Worm (Caenorhabditis elegans) whole organism, dauer: Measurements from ENCODE around the gene Y57G11B.3.
"Not testable (repeated sequence)": the region's sequence is repeated elsewhere in the genome, so short reads cannot be mapped to it uniquely, and the experiment has no call there.

Experiments
- unc-62 ChIP-seq: sonication (generic microtip); optimal IDR thresholded peaks from 2 replicates; lab custom pipeline; 2017; ENCODE audit warnings: missing biosample characterization, missing genetic modification reagents, missing genetic modification characterization

Gene Y57G11B.3

DNA sequence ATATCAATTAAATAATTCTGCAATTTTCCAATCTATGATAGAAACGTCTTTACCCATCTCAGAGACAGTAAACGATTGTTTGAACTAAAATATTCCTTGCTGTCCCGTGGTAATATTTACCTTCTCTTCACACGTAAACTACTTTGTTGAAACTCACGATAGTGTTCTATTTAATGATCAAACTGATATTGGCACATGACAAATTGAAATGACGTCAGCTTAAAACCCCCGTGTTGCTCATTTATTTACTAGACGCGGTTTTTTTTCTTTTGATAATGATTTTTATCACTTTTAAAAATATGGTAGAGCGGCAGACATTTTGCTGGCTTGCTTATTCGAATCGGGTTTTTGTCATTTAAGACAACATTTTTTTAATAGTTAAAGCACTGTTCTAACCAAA is 12.5 kb downstream of the Y57G11B.3 start:
- TF ChIP-seq unc-62: no peak

DNA sequence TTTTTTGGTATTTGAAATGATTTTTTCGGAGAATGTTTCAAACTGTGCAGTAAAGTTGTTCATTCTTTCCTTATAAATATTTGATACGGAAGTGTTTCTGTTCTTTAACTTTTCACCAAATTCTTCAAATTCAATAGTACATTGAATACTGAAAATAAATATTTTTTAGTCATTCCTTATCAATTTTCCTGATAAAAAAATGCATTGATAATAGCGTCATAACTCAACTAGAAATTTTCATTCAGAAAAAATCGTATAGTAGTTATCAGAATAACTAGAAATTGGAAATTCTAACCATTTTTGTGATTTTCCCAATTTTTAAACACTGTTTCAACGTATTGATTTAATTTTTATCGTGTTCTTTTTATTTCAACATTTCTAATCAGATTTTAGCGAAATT is 14.9 kb downstream of the Y57G11B.3 start:
- TF ChIP-seq unc-62: no peak

ce11 chrIV:14557642-14558041 is 16.5 kb downstream of the Y57G11B.3 start:
- no peak for TF ChIP-seq unc-62

- no peak for TF ChIP-seq unc-62
Measured at ce11 chrIV:14554788-14555187, 19.4 kb downstream of the Y57G11B.3 start, which contains the start of gene Y57G11B.6. Gene Y57G11B.6 (minus strand): TSS chrIV:14554888.

- TF ChIP-seq unc-62: not testable (repeated sequence)
Measured at ce11 chrIV:14551870-14552269, 22.3 kb downstream of the Y57G11B.3 start, which contains the start of gene pals-30. Gene pals-30 (minus strand): TSS chrIV:14551970.

- no peak for TF ChIP-seq unc-62
Measured at ce11 chrIV:14549308-14549707, 24.9 kb downstream of the Y57G11B.3 start, which contains the start of gene T27E7.9. Gene T27E7.9 (minus strand): TSS chrIV:14549408.

ce11 chrIV:14547292-14547691 is 26.9 kb downstream of the Y57G11B.3 start:
- TF ChIP-seq unc-62: no peak

ce11 chrIV:14542517-14542916 is 31.7 kb downstream of the Y57G11B.3 start, which contains the start of gene pals-29:
Gene pals-29 (minus strand): TSS chrIV:14542617.
- no peak for TF ChIP-seq unc-62

- no peak for TF ChIP-seq unc-62
Measured at ce11 chrIV:14536911-14537310, 37.3 kb downstream of the Y57G11B.3 start, which contains the start of gene T27E7.5. Gene T27E7.5 (plus strand): TSS chrIV:14537163.

ce11 chrIV:14534967-14535366 is 39.2 kb downstream of the Y57G11B.3 start, which contains the start of gene T27E7.4:
Gene T27E7.4 (minus strand): TSS chrIV:14535067.
- TF ChIP-seq unc-62: no peak

ce11 chrIV:14532366-14532765 is 41.8 kb downstream of the Y57G11B.3 start:
- no peak for TF ChIP-seq unc-62

- TF ChIP-seq unc-62: no peak
Measured at ce11 chrIV:14530031-14530430, 44.2 kb downstream of the Y57G11B.3 start.

DNA sequence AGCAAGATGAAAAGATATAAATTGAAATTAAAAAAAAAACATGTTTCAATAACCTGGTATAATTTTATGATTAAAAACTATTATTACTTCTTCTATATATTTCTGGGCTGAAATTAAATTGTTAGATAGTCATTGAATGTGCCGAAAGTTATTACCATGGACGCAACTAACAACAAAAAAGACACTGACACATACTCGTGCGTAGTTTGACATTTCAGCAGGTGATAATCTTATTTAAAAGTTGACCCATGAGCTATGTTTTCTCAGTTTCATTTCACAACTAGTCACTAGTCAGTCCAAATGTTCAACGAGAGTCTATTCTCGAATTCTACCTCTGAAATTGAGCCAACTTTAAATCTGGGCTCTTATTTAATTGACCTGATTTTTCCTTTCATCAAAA is 45.5 kb downstream of the Y57G11B.3 start, which contains the start of gene T27E7.3:
T27E7.3 (plus strand) TSS at position 301 of the 400 bp plus-strand sequence.
- TF ChIP-seq unc-62: no peak

DNA sequence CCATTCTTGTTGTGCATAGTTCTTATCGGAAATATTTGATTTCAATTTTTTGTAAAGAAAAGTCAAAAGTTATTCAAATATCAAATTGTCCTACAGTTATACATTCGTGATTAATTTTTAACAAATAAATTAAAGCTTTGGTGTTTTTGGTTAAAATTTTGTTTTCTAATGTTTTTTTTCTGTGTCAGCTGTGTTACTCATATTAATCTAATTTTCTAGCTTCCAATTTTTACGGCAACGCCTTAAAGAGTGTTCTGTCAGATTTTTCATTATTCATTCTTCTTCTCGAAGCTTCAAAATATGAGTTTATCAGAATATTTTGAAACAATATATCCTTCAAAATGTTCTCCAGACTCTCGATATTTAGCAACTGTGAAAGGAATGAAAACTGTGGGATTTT is 50.6 kb downstream of the Y57G11B.3 start, which contains the start of gene srh-63:
srh-63 (plus strand) TSS at position 301 of the 400 bp plus-strand sequence.
- TF ChIP-seq unc-62: no peak
